Fruit fly (Drosophila melanogaster) whole organism, embryonic: ENCODE data around the gene Pgd.
A peak's percentile ranks its signal among the peaks of the same experiment; 100 is the strongest.

Experiments
- Aef1 ChIP-seq: fragments of 200-800 bp; sonication (Bioruptor generic); IDR thresholded peaks from 3 replicates; pipeline ENCODE4 v1.3.6; 2022; ENCODE audit warnings: missing biosample characterization, missing genetic modification characterization
- Awh ChIP-seq: fragments of 200-800 bp; sonication (Bioruptor generic); IDR thresholded peaks from 2 replicates; pipeline ENCODE4, ENCODE4 v1.3.6; 2022; ENCODE audit warnings: missing biosample characterization, missing genetic modification characterization
- BtbVII ChIP-seq: fragments of 200-800 bp; sonication (Bioruptor generic); optimal IDR thresholded peaks from 3 replicates; lab custom pipeline; 2017; ENCODE audit warnings: missing biosample characterization, mild to moderate bottlenecking, missing genetic modification characterization
- CG10979 ChIP-seq: fragments of 200-800 bp; sonication (Bioruptor generic); optimal IDR thresholded peaks from 2 replicates; lab custom pipeline; 2018; ENCODE audit warnings: missing biosample characterization, mild to moderate bottlenecking, missing genetic modification characterization, moderate library complexity
- CG11456 ChIP-seq: fragments of 200-800 bp; sonication (Bioruptor generic); IDR thresholded peaks from 3 replicates; pipeline ENCODE4 v1.3.6; 2022; ENCODE audit warnings: missing biosample characterization, missing genetic modification characterization
- CG12769 ChIP-seq: fragments of 200-800 bp; sonication (Bioruptor generic); optimal IDR thresholded peaks from 2 replicates; lab custom pipeline; 2019; ENCODE audit warnings: missing biosample characterization, mild to moderate bottlenecking, missing genetic modification characterization, moderate library complexity
- CG13894 ChIP-seq: fragments of 200-800 bp; sonication (Bioruptor generic); optimal IDR thresholded peaks from 3 replicates; lab custom pipeline; 2018; ENCODE audit warnings: missing biosample characterization, mild to moderate bottlenecking, missing genetic modification characterization, moderate library complexity
- CG14860 ChIP-seq: fragments of 200-800 bp; sonication (Bioruptor generic); IDR thresholded peaks from 3 replicates; pipeline ENCODE4 v1.3.6; 2022; ENCODE audit warnings: missing biosample characterization, missing genetic modification characterization; ENCODE audit not compliant: partially characterized antibody
- CG15073 ChIP-seq: fragments of 200-800 bp; sonication (Bioruptor generic); optimal IDR thresholded peaks from 2 replicates; lab custom pipeline; 2016; ENCODE audit warnings: missing biosample characterization, missing genetic modification characterization
- CG15479 ChIP-seq: fragments of 200-800 bp; sonication (Bioruptor generic); optimal IDR thresholded peaks from 3 replicates; lab custom pipeline; 2019; ENCODE audit warnings: missing biosample characterization, mild to moderate bottlenecking, missing genetic modification characterization, moderate library complexity
- CG15514 ChIP-seq: fragments of 200-800 bp; sonication (Bioruptor generic); optimal IDR thresholded peaks from 3 replicates; lab custom pipeline; 2017; ENCODE audit warnings: missing biosample characterization, missing genetic modification characterization, mild to moderate bottlenecking, moderate library complexity, missing genetic modification reagents
- CG15601 ChIP-seq: fragments of 200-800 bp; sonication (Bioruptor generic); optimal IDR thresholded peaks from 3 replicates; lab custom pipeline; 2019; ENCODE audit warnings: missing biosample characterization, mild to moderate bottlenecking, missing genetic modification characterization, moderate library complexity
- CG16779 ChIP-seq: fragments of 200-800 bp; sonication (Bioruptor generic); IDR thresholded peaks from 2 replicates; pipeline ENCODE4 v1.3.6; 2022; ENCODE audit warnings: missing biosample characterization, missing genetic modification characterization
- CG1792 ChIP-seq: fragments of 200-800 bp; sonication (Bioruptor generic); optimal IDR thresholded peaks from 2 replicates; lab custom pipeline; 2016; ENCODE audit warnings: missing biosample characterization, missing genetic modification characterization
- CG1832 ChIP-seq: fragments of 200-800 bp; sonication (Bioruptor generic); optimal IDR thresholded peaks from 2 replicates; lab custom pipeline; 2017; ENCODE audit warnings: missing biosample characterization, mild to moderate bottlenecking, missing genetic modification characterization, inconsistent platforms
- CG2199 ChIP-seq: fragments of 200-800 bp; sonication (Bioruptor generic); IDR thresholded peaks from 3 replicates; pipeline ENCODE4 v1.3.6; 2022; ENCODE audit warnings: missing biosample characterization, missing genetic modification characterization
- CG30431 ChIP-seq: fragments of 200-800 bp; sonication (Bioruptor generic); optimal IDR thresholded peaks from 2 replicates; lab custom pipeline; 2017; ENCODE audit warnings: missing biosample characterization, missing genetic modification characterization
- CG31365 ChIP-seq: fragments of 200-800 bp; sonication (Bioruptor generic); optimal IDR thresholded peaks from 2 replicates; lab custom pipeline; 2018; ENCODE audit warnings: missing biosample characterization, mild to moderate bottlenecking, missing genetic modification characterization
- CG32767 ChIP-seq: fragments of 200-800 bp; sonication (Bioruptor generic); IDR thresholded peaks from 2 replicates; pipeline ENCODE4 v1.3.6; 2022; ENCODE audit warnings: missing biosample characterization, missing genetic modification characterization
- CG3995 ChIP-seq: fragments of 200-800 bp; sonication (Bioruptor generic); optimal IDR thresholded peaks from 3 replicates; lab custom pipeline; 2016; ENCODE audit warnings: missing biosample characterization, missing genetic modification characterization
- CG5953 ChIP-seq: fragments of 200-800 bp; sonication (Bioruptor generic); IDR thresholded peaks from 2 replicates; pipeline ENCODE4 v1.3.6; 2022; ENCODE audit warnings: missing biosample characterization, missing genetic modification characterization
- CG8290 ChIP-seq, 3 experiments: fragments of 200-800 bp; sonication (Bioruptor generic); optimal IDR thresholded peaks; 2 replicates each; lab custom pipeline; 2016 to 2019; ENCODE audit warnings: missing biosample characterization in 3 of 3, missing genetic modification characterization in 3 of 3, mild to moderate bottlenecking in 2 of 3, moderate library complexity in 1 of 3
- CG8359 ChIP-seq: fragments of 200-800 bp; sonication (Bioruptor generic); optimal IDR thresholded peaks from 2 replicates; lab custom pipeline; 2017; ENCODE audit warnings: missing biosample characterization, mild to moderate bottlenecking, missing genetic modification characterization, borderline replicate concordance
- CG8944 ChIP-seq: fragments of 200-800 bp; sonication (Bioruptor generic); optimal IDR thresholded peaks from 3 replicates; lab custom pipeline; 2016; ENCODE audit warnings: missing biosample characterization, missing genetic modification characterization
- CG9727 ChIP-seq: fragments of 200-800 bp; sonication (Bioruptor generic); optimal IDR thresholded peaks from 3 replicates; lab custom pipeline; 2017; ENCODE audit warnings: missing biosample characterization, mild to moderate bottlenecking, missing genetic modification characterization
- CTCF ChIP-seq: fragments of 200-800 bp; sonication (Bioruptor generic); optimal IDR thresholded peaks from 2 replicates; lab custom pipeline; 2017; ENCODE audit warnings: missing biosample characterization, mild to moderate bottlenecking, missing genetic modification characterization, moderate library complexity
- Ets65A ChIP-seq: fragments of 200-800 bp; sonication (Bioruptor generic); peaks from one replicate; lab custom pipeline; 2016; ENCODE audit warnings: missing biosample characterization, missing genetic modification characterization
- Gug ChIP-seq: fragments of 200-800 bp; sonication (Bioruptor generic); IDR thresholded peaks from 4 replicates; pipeline ENCODE4 v1.3.6; 2022; ENCODE audit warnings: missing biosample characterization, missing genetic modification characterization
- H2.0 ChIP-seq: fragments of 200-800 bp; sonication (Bioruptor generic); IDR thresholded peaks from 2 replicates; pipeline ENCODE4 v1.3.6; 2022; ENCODE audit warnings: missing biosample characterization, missing genetic modification characterization
- HmgZ ChIP-seq: fragments of 200-800 bp; sonication (Bioruptor generic); optimal IDR thresholded peaks from 2 replicates; lab custom pipeline; 2018; ENCODE audit warnings: missing biosample characterization, mild to moderate bottlenecking, missing genetic modification characterization
- Hr3 ChIP-seq: fragments of 200-800 bp; sonication (Bioruptor generic); optimal IDR thresholded peaks from 3 replicates; lab custom pipeline; 2016; ENCODE audit warnings: missing biosample characterization, missing genetic modification characterization
- Mes4 ChIP-seq: fragments of 200-800 bp; sonication (Bioruptor generic); optimal IDR thresholded peaks from 2 replicates; lab custom pipeline; 2016; ENCODE audit warnings: missing biosample characterization, missing genetic modification characterization
- Tbp ChIP-seq: fragments of >200 bp; optimal IDR thresholded peaks from 2 replicates; lab custom pipeline; 2018; ENCODE audit warnings: missing biosample characterization, missing genetic modification characterization
- Xrp1 ChIP-seq: fragments of 200-800 bp; sonication (Bioruptor generic); IDR thresholded peaks from 2 replicates; pipeline ENCODE4 v1.3.6; 2022; ENCODE audit warnings: missing biosample characterization, missing genetic modification characterization
- ash1 ChIP-seq: fragments of 200-800 bp; sonication (Bioruptor generic); optimal IDR thresholded peaks from 2 replicates; lab custom pipeline; 2018; ENCODE audit warnings: missing biosample characterization, mild to moderate bottlenecking, missing genetic modification characterization
- chif ChIP-seq, 2 experiments: fragments of 200-800 bp; sonication (Bioruptor generic); optimal IDR thresholded peaks; 3 replicates each; lab custom pipeline; 2016; ENCODE audit warnings: missing biosample characterization in 2 of 2, missing genetic modification characterization in 2 of 2
- disco-r ChIP-seq: fragments of 200-800 bp; sonication (Bioruptor generic); optimal IDR thresholded peaks from 2 replicates; lab custom pipeline; 2016; ENCODE audit warnings: missing biosample characterization, missing genetic modification characterization
- en ChIP-seq: fragments of 200-800 bp; sonication (Bioruptor generic); optimal IDR thresholded peaks from 2 replicates; lab custom pipeline; 2016; ENCODE audit warnings: missing biosample characterization, missing genetic modification characterization
- gro ChIP-seq: fragments of 200-800 bp; sonication (Bioruptor generic); optimal IDR thresholded peaks from 2 replicates; lab custom pipeline; 2016; ENCODE audit warnings: missing biosample characterization, missing genetic modification characterization
- lbe ChIP-seq: fragments of 200-800 bp; sonication (Bioruptor generic); optimal IDR thresholded peaks from 2 replicates; lab custom pipeline; 2016; ENCODE audit warnings: missing biosample characterization, mild to moderate bottlenecking, missing genetic modification characterization
- mam ChIP-seq: fragments of 200-800 bp; sonication (Bioruptor generic); optimal IDR thresholded peaks from 3 replicates; lab custom pipeline; 2016; ENCODE audit warnings: missing biosample characterization, missing genetic modification characterization
- pita ChIP-seq: fragments of 200-800 bp; sonication (Bioruptor generic); optimal IDR thresholded peaks from 2 replicates; lab custom pipeline; 2017; ENCODE audit warnings: missing biosample characterization, mild to moderate bottlenecking, missing genetic modification characterization
- pzg ChIP-seq: fragments of 200-800 bp; sonication (Bioruptor generic); optimal IDR thresholded peaks from 3 replicates; lab custom pipeline; 2018; ENCODE audit warnings: missing biosample characterization, mild to moderate bottlenecking, missing genetic modification characterization, moderate library complexity
- rib ChIP-seq: fragments of 200-800 bp; sonication (Bioruptor generic); IDR thresholded peaks from 2 replicates; pipeline ENCODE4 v1.3.6; 2022; ENCODE audit warnings: missing biosample characterization, missing genetic modification characterization
- sd ChIP-seq: fragments of 200-800 bp; sonication (Bioruptor generic); optimal IDR thresholded peaks from 3 replicates; lab custom pipeline; 2018; ENCODE audit warnings: missing biosample characterization, mild to moderate bottlenecking, missing genetic modification characterization, moderate library complexity
- sima ChIP-seq: fragments of 200-800 bp; sonication (Bioruptor generic); optimal IDR thresholded peaks from 2 replicates; lab custom pipeline; 2016; ENCODE audit warnings: missing biosample characterization, missing genetic modification characterization
- slbo ChIP-seq: fragments of 200-800 bp; sonication (Bioruptor generic); IDR thresholded peaks from 2 replicates; pipeline ENCODE4 v1.3.6; 2022; ENCODE audit warnings: missing biosample characterization, missing genetic modification characterization
- stwl ChIP-seq: fragments of 200-800 bp; sonication (Bioruptor generic); optimal IDR thresholded peaks from 3 replicates; lab custom pipeline; 2018; ENCODE audit warnings: missing biosample characterization, mild to moderate bottlenecking, missing genetic modification characterization, moderate library complexity
- tin ChIP-seq: fragments of 200-800 bp; sonication (Bioruptor generic); optimal IDR thresholded peaks from 3 replicates; lab custom pipeline; 2016; ENCODE audit warnings: missing biosample characterization, missing genetic modification characterization
- vnd ChIP-seq: fragments of 200-800 bp; sonication (Bioruptor generic); IDR thresholded peaks from 3 replicates; pipeline ENCODE4 v1.3.6; 2022; ENCODE audit warnings: missing biosample characterization, missing genetic modification characterization; ENCODE audit not compliant: partially characterized antibody
- yki ChIP-seq: fragments of >200 bp; optimal IDR thresholded peaks from 3 replicates; lab custom pipeline; 2018

Gene Pgd

dm6 chrX:2112660-2113059 is 32.3 kb upstream of the Pgd start:
- no peak for TF ChIP-seq CG15073 (GFP tag; lab: Kevin White, UChicago)
- peak; percentile 16 for TF ChIP-seq CG8290 (GFP tag; optimal IDR thresholded peaks at IDR 0.05; lab: Kevin White, UChicago)
- no peak for TF ChIP-seq CG8290 (tag; optimal IDR thresholded peaks at IDR 0.05; lab: Kevin White, UChicago)
- no peak for TF ChIP-seq CG32767 (GFP tag; lab: Robert Waterston, UW)
- TF ChIP-seq stwl (tag; lab: Kevin White, UChicago) = peak; percentile 33
- TF ChIP-seq BtbVII (GFP tag; lab: Kevin White, UChicago) = no peak
- TF ChIP-seq CTCF = peak; percentile 68
- TF ChIP-seq CG30431 (GFP tag; lab: Kevin White, UChicago) = no peak
- TF ChIP-seq disco-r (GFP tag; lab: Kevin White, UChicago) = no peak
- no peak for TF ChIP-seq CG10979 (tag; lab: Kevin White, UChicago)
- TF ChIP-seq CG3995 = peak; percentile 62
- TF ChIP-seq pita (GFP tag; lab: Kevin White, UChicago) = peak; percentile 66
- no peak for TF ChIP-seq H2.0 (GFP tag; lab: Robert Waterston, UW)
- TF ChIP-seq mam (GFP tag; lab: Kevin White, UChicago) = no peak
- TF ChIP-seq chif (GFP tag; optimal IDR thresholded peaks at IDR 0.05; lab: Kevin White, UChicago) = no peak
- TF ChIP-seq CG5953 (GFP tag; lab: Robert Waterston, UW) = no peak
- TF ChIP-seq CG1832 (GFP tag; lab: Kevin White, UChicago) = no peak
- TF ChIP-seq Xrp1 (GFP tag; lab: Robert Waterston, UW) = no peak
- TF ChIP-seq CG16779 (GFP tag; lab: Robert Waterston, UW) = no peak
- TF ChIP-seq sd (tag; lab: Kevin White, UChicago) = no peak
- TF ChIP-seq gro (GFP tag; lab: Kevin White, UChicago) = no peak
- no peak for TF ChIP-seq CG11456 (GFP tag; lab: Robert Waterston, UW)
- TF ChIP-seq CG15514 (GFP tag; lab: Kevin White, UChicago) = peak; percentile 59
- TF ChIP-seq CG31365 (tag; lab: Kevin White, UChicago) = peak; percentile 19
- peak; percentile 21 for TF ChIP-seq pzg
- no peak for TF ChIP-seq Mes4
- no peak for TF ChIP-seq HmgZ (tag; lab: Kevin White, UChicago)
- TF ChIP-seq vnd = no peak
- no peak for TF ChIP-seq ash1 (GFP tag; lab: Kevin White, UChicago)
- no peak for TF ChIP-seq rib
- TF ChIP-seq CG13894 (tag; lab: Kevin White, UChicago) = peak; percentile 5
- TF ChIP-seq CG2199 = 0 out of 3 replicates have a peak, but pooled peaks have one; percentile 15
- no peak for TF ChIP-seq Aef1 (GFP tag; lab: Robert Waterston, UW)
- TF ChIP-seq Tbp (GFP tag; lab: Kevin White, UChicago) = peak; percentile 25

- TF ChIP-seq Ets65A (GFP tag; lab: Kevin White, UChicago) (peak; percentile 92), CG8359 (GFP tag; lab: Kevin White, UChicago) (peak; percentile 16), CG1792 (GFP tag; lab: Kevin White, UChicago) (no peak), Awh (no peak), sima (GFP tag; lab: Kevin White, UChicago) (no peak), slbo (GFP tag; lab: Robert Waterston, UW) (peak; percentile 24; the same call in 1 of the 2 replicates), CG8290 (GFP tag; optimal IDR thresholded peaks at IDR 0.05; lab: Kevin White, UChicago) (no peak), CG8290 (tag; optimal IDR thresholded peaks at IDR 0.05; lab: Kevin White, UChicago) (peak in 1 of 2 experiments; percentile 7), CG12769 (no peak), Hr3 (GFP tag; lab: Kevin White, UChicago) (peak; percentile 28), CG15601 (peak; percentile 36), tin (peak; percentile 20), lbe (no peak), en (no peak), yki (lab: Kevin White, UChicago) (no peak), CG14860 (GFP tag; lab: Robert Waterston, UW) (no peak), CG8944 (GFP tag; lab: Kevin White, UChicago) (no peak), Gug (GFP tag; lab: Robert Waterston, UW) (no peak), CG15479 (no peak), CG9727 (peak; percentile 37)
These were observed 23.0 kb upstream of the Pgd start for dm6 chrX:2121716-2122601.
